Worm (Caenorhabditis elegans) whole organism, L3 larva: ENCODE measurements around the gene K01D12.1.
A peak's percentile ranks its signal among the peaks of the same experiment; 100 is the strongest.

Source experiments
- ZK546.5 ChIP-seq: sonication (generic microtip); optimal IDR thresholded peaks from 2 replicates; lab custom pipeline; 2017; ENCODE audit warnings: missing biosample characterization, missing genetic modification characterization
- ama-1 ChIP-seq: fragments of 150-350 bp; optimal IDR thresholded peaks from 2 replicates; lab custom pipeline; 2018
- ceh-16 ChIP-seq: sonication (generic microtip); optimal IDR thresholded peaks from 2 replicates; lab custom pipeline; 2017; ENCODE audit warnings: missing biosample characterization, missing genetic modification characterization
- ceh-9 ChIP-seq: sonication (generic microtip); optimal IDR thresholded peaks from 2 replicates; lab custom pipeline; 2018; ENCODE audit warnings: missing biosample characterization, missing genetic modification characterization
- elt-1 ChIP-seq: fragments of 150-350 bp; optimal IDR thresholded peaks from 2 replicates; lab custom pipeline; 2014; ENCODE audit warnings: missing biosample characterization, missing genetic modification characterization
- lin-39 ChIP-seq: fragments of 150-350 bp; optimal IDR thresholded peaks from 2 replicates; lab custom pipeline; 2018; ENCODE audit warnings: missing biosample characterization, missing genetic modification reagents, missing genetic modification characterization
- mdl-1 ChIP-seq: fragments of 150-350 bp; optimal IDR thresholded peaks from 2 replicates; lab custom pipeline; 2014; ENCODE audit warnings: missing biosample characterization, missing genetic modification characterization
- nhr-11 ChIP-seq: fragments of 150-350 bp; optimal IDR thresholded peaks from 2 replicates; lab custom pipeline; 2014; ENCODE audit warnings: missing biosample characterization, missing genetic modification characterization
- pha-4 ChIP-seq: fragments of 150-350 bp; optimal IDR thresholded peaks from 2 replicates; lab custom pipeline; 2014; ENCODE audit warnings: missing biosample characterization, missing genetic modification reagents, missing genetic modification characterization
- pqm-1 ChIP-seq: fragments of 150-350 bp; optimal IDR thresholded peaks from 2 replicates; lab custom pipeline; 2017; ENCODE audit warnings: missing biosample characterization, missing genetic modification characterization, inconsistent platforms
- skn-1 ChIP-seq: fragments of 150-350 bp; optimal IDR thresholded peaks from 2 replicates; lab custom pipeline; 2014; ENCODE audit warnings: missing biosample characterization, missing genetic modification characterization
- unc-39 ChIP-seq: sonication (generic microtip); optimal IDR thresholded peaks from 4 replicates; lab custom pipeline; 2017; ENCODE audit warnings: missing biosample characterization, missing genetic modification characterization
- ztf-11 ChIP-seq: fragments of 150-350 bp; optimal IDR thresholded peaks from 2 replicates; lab custom pipeline; 2014; ENCODE audit warnings: missing biosample characterization, missing genetic modification characterization
- ztf-4 ChIP-seq: fragments of 150-350 bp; optimal IDR thresholded peaks from 2 replicates; lab custom pipeline; 2014; ENCODE audit warnings: missing biosample characterization, missing genetic modification characterization

DNA sequence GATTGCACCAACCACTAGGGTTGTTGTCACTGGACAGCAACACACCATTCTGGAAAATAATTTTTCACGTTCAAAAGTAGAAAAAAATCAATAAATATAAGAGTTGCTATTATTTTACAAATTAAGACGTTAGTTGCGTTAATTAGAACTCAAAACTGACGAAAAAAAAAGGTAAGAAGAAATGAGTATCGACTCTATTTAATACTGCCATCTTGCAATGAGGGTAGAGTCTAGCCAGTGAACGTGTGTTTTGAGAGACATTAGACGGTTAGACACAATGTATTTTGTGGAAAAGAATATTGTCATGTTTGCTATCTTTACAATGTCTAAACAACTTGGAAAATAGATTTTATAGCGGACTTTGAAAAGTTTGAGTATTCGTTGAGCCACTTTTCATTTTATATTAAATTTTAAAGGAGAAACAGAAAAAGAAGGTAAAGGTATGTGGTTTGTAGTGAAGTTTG is 36.3 kb downstream of the K01D12.1 start, which contains the start of gene cdr-6:
- TF ChIP-seq nhr-11 (tag; lab: Kevin White, UChicago) (no peak), ceh-16 (no peak), ZK546.5 (tag; lab: Kevin White, UChicago) (no peak), ama-1 (lab: Kevin White, UChicago) (no peak), pha-4 (tag; lab: Kevin White, UChicago) (peak; percentile 61), skn-1 (no peak), ztf-4 (tag; lab: Kevin White, UChicago) (no peak), lin-39 (tag; lab: Kevin White, UChicago) (no peak), ztf-11 (tag; lab: Kevin White, UChicago) (no peak), mdl-1 (tag; lab: Kevin White, UChicago) (no peak), elt-1 (no peak), ceh-9 (tag; lab: Kevin White, UChicago) (no peak), pqm-1 (tag; lab: Kevin White, UChicago) (peak; percentile 63), unc-39 (tag; lab: Kevin White, UChicago) (no peak)
